Fruit fly (Drosophila melanogaster) whole organism: Measurements from ENCODE around the gene CG10874.

Experiments used
- CG8478 ChIP-seq: fragments of >200 bp; optimal IDR thresholded peaks from 2 replicates; lab custom pipeline; 2018; ENCODE audit warnings: inconsistent platforms
- usp ChIP-seq: fragments of >200 bp; optimal IDR thresholded peaks from 2 replicates; lab custom pipeline; 2017; ENCODE audit warnings: missing biosample characterization, missing genetic modification characterization, mixed read lengths

DNA sequence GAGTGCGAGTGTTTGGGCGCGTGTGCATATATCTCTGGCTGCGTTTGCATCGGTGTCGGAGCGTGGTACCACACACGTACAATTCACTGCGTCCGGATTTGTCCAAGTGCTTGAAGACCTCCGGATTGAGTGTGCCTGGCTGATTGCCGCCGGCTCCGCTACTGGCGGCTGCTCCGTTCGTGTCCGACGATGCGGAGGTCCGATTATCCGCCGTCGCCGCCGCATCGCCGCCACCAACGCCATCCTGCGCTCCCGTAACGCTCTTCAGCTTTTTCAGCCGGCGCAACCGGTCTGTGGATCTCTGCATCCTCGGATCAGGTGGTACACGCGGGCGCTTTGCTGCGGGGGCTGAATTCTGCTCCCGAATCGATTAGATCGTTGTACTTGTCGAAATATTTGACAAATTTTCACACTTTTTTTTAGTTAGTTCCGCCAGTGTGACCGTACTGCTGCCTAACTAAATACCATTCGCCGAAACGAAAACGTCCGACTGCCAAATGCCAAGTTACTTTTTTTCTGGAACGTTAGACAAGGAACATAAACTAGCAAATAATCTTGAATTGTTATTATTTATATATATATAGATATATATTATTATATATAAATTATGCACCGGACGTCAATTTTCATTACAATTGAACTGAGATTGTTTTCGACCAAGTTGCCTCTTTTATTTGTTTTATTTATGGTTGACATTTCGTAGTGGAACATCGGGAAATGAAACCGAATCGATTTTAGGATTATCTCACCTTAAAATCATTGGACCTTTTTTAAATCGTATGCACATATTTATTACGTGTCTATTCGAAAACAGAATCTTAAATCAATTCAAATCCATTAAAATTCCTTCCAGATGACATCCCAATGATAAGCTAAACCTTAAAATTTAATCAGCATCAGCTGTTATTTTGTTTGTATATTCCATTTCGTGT lies 47.2 kb downstream of the CG10874 start, which contains the start of gene tho2:
- no peak for TF ChIP-seq usp (GFP tag; lab: Kevin White, UChicago)
- no peak for TF ChIP-seq CG8478 (lab: Kevin White, UChicago)
